Fruit fly (Drosophila melanogaster): Measurements from ENCODE around the gene CG2694.

The CG2694 gene

DNA sequence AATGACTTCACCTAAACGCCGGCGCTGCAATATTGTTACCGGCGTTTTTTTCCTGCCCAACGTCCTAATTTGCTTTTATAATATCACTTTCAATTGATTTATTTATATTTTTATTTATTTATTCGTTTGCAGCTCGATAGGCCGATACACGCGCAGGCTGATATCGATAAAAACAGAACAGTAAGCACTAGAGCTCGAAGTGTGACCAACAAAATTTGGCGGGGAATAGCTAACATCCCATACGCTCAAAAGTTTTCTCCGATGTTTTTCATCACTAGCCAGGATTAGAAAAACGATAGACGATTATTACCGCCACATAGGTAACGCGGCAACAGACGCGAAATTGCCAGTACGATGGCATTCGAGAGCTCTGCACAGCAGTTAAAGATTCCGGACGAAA lies at the start of gene CG2694, which contains the start of gene CG2685:
CG2694 (plus strand) TSS at position 304 of the 400 bp plus-strand sequence.
CG2685 (minus strand) TSS at position 185 of the 400 bp plus-strand sequence.
- TF ChIP-seq CG10348 (GFP tag; IDR thresholded peaks at IDR 0.05), result no peak
- no peak for TF ChIP-seq CG4496 (GFP tag; IDR thresholded peaks at IDR 0.05)
- no peak for TF ChIP-seq Ets98B (GFP tag; IDR thresholded peaks at IDR 0.05)
- TF ChIP-seq CG15710 (tag; optimal IDR thresholded peaks at IDR 0.05), result no peak

DNA sequence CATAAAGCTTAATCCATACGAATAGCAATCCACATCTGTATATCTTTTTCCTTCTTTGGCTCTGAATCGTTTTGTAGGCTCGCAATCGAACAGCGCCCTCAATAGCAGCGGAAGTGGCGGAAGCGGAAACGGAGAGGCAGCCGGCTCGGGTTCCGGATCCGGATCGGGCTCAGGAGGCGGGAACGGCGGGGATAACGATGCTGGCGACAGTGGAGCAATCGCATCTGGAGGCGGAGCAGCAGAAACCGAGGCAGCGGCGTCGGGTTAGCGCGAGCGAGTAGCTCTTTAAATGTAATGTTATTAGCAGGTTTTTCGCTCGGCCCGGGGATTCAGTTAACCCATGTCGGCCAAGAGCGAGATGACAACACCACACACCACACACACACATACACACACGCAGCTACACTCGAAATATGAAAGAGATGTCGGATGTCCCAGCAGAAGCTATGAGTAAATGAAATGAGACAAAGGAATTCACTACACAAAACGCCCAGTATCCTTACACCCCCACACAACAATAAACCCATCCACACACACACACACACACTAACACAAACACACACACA lies 36.8 kb upstream of the CG2694 start:
- TF ChIP-seq Ets98B (GFP tag; IDR thresholded peaks at IDR 0.05), result no peak
- no peak for TF ChIP-seq rn (GFP tag; IDR thresholded peaks at IDR 0.05)
- peak; percentile 59; the same call in 2 of the 3 replicates for TF ChIP-seq CG4496 (GFP tag; IDR thresholded peaks at IDR 0.05)
- no peak for TF ChIP-seq CG34367 (tag; optimal IDR thresholded peaks at IDR 0.05)
- no peak for TF ChIP-seq Pif1A (GFP tag; optimal IDR thresholded peaks at IDR 0.05)

DNA sequence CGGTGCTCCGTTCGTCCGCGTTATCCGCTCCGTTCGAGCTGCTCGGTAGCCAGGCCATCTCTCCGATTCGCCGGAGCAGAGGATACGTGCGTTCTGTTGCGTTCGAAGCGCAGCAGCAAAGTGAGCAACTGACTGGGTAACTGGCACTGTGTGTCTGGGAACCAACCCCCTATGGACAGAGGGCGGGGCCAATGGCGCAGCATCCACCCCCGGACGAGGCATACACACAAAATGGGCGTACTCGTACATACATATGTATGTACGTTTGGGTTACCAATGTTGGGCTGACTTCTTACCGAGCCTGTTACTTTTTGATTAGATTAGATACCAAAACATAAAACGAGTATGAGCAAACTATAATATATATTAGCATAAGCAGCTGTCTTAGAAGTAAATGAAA lies 32.3 kb upstream of the CG2694 start, which contains the start of gene HLH3B:
HLH3B (minus strand) TSS at position 123 of the 400 bp plus-strand sequence.
- no peak for TF ChIP-seq gl (tag; optimal IDR thresholded peaks at IDR 0.05)
- no peak for TF ChIP-seq CG8301 (tag; optimal IDR thresholded peaks at IDR 0.05)
- no peak for TF ChIP-seq CG8159 (tag; optimal IDR thresholded peaks at IDR 0.05)
- TF ChIP-seq Pif1A (GFP tag; optimal IDR thresholded peaks at IDR 0.05), result no peak
- TF ChIP-seq CG4496 (GFP tag; IDR thresholded peaks at IDR 0.05), result no peak

dm6 chrX:2682832-2683231 lies 31.0 kb upstream of the CG2694 start, which contains the start of gene CG2652:
Gene CG2652, minus strand, starts transcription at chrX:2682932.
- no peak for TF ChIP-seq CG10348 (GFP tag; IDR thresholded peaks at IDR 0.05)
- no peak for TF ChIP-seq CG12605 (GFP tag; IDR thresholded peaks at IDR 0.05)
- no peak for TF ChIP-seq CG17806 (tag; optimal IDR thresholded peaks at IDR 0.05)
- TF ChIP-seq gl (tag; optimal IDR thresholded peaks at IDR 0.05), result no peak
- no peak for TF ChIP-seq CG13204 (GFP tag; optimal IDR thresholded peaks at IDR 0.05)
- TF ChIP-seq Pif1A (GFP tag; optimal IDR thresholded peaks at IDR 0.05), result no peak
- no peak for TF ChIP-seq CG15710 (tag; optimal IDR thresholded peaks at IDR 0.05)
- no peak for TF ChIP-seq CG14655 (GFP tag; optimal IDR thresholded peaks at IDR 0.05)
- no peak for TF ChIP-seq D1 (tag; optimal IDR thresholded peaks at IDR 0.05)
- no peak for TF ChIP-seq CG8159 (tag; optimal IDR thresholded peaks at IDR 0.05)

- no peak for TF ChIP-seq Ets98B (GFP tag; IDR thresholded peaks at IDR 0.05)
- TF ChIP-seq CG10348 (GFP tag; IDR thresholded peaks at IDR 0.05), result no peak
- TF ChIP-seq EcR (GFP tag; optimal IDR thresholded peaks at IDR 0.05), result no peak
- no peak for TF ChIP-seq CG9948 (tag; optimal IDR thresholded peaks at IDR 0.05)
- no peak for TF ChIP-seq Pif1A (GFP tag; optimal IDR thresholded peaks at IDR 0.05)
- TF ChIP-seq CG13204 (GFP tag; optimal IDR thresholded peaks at IDR 0.05), result no peak
- no peak for TF ChIP-seq CG12605 (GFP tag; IDR thresholded peaks at IDR 0.05)
- TF ChIP-seq gl (tag; optimal IDR thresholded peaks at IDR 0.05), result no peak
- no peak for TF ChIP-seq Snoo (tag; optimal IDR thresholded peaks at IDR 0.05)
- TF ChIP-seq Pif1B (GFP tag; optimal IDR thresholded peaks at IDR 0.05), result no peak
- TF ChIP-seq D1 (tag; optimal IDR thresholded peaks at IDR 0.05), result no peak
- TF ChIP-seq CG32121 (GFP tag; IDR thresholded peaks at IDR 0.05), result no peak
- TF ChIP-seq CG8301 (tag; optimal IDR thresholded peaks at IDR 0.05), result no peak
- TF ChIP-seq CG8159 (tag; optimal IDR thresholded peaks at IDR 0.05), result no peak
- no peak for TF ChIP-seq CG4496 (GFP tag; IDR thresholded peaks at IDR 0.05)
- TF ChIP-seq CG17806 (tag; optimal IDR thresholded peaks at IDR 0.05), result no peak
- no peak for TF ChIP-seq fd96Ca (GFP tag; IDR thresholded peaks at IDR 0.05)
- TF ChIP-seq CG14655 (GFP tag; optimal IDR thresholded peaks at IDR 0.05), result no peak
- no peak for TF ChIP-seq rn (GFP tag; IDR thresholded peaks at IDR 0.05)
- no peak for TF ChIP-seq CG34367 (tag; optimal IDR thresholded peaks at IDR 0.05)
Observed at dm6 chrX:2683926-2684325, 30.0 kb upstream of the CG2694 start.

DNA sequence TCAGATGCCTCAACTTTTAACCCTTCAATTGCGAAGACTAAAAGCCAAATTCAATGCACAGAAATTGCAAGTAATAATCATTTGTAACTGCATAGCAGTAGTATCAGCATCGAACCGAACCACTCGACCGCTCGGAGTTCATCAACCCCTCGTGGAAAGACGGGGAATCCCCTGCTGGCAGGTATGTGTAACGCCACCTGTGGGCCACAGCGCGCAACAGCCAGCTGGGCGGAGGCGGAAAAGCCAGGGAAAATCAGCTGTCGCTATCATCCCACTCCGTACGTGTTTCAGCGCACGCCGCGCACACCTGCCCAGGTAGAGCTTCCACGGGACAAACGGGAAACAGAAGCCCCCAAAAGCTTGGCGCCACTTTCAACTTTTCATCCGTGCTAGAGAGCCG lies 29.4 kb upstream of the CG2694 start:
- TF ChIP-seq CG32121 (GFP tag; IDR thresholded peaks at IDR 0.05), result no peak
- TF ChIP-seq rn (GFP tag; IDR thresholded peaks at IDR 0.05), result no peak
- TF ChIP-seq CG17806 (tag; optimal IDR thresholded peaks at IDR 0.05), result no peak
- no peak for TF ChIP-seq CG14655 (GFP tag; optimal IDR thresholded peaks at IDR 0.05)
- peak; percentile 71 for TF ChIP-seq EcR (GFP tag; optimal IDR thresholded peaks at IDR 0.05)

- TF ChIP-seq Pif1A (GFP tag; optimal IDR thresholded peaks at IDR 0.05), result peak; percentile 8
- peak; percentile 3 for TF ChIP-seq CG8301 (tag; optimal IDR thresholded peaks at IDR 0.05)
- TF ChIP-seq CG32121 (GFP tag; IDR thresholded peaks at IDR 0.05), result peak; percentile 58
- TF ChIP-seq CG17806 (tag; optimal IDR thresholded peaks at IDR 0.05), result no peak
- no peak for TF ChIP-seq rn (GFP tag; IDR thresholded peaks at IDR 0.05)
Observed at dm6 chrX:2685022-2685421, 28.9 kb upstream of the CG2694 start.

DNA sequence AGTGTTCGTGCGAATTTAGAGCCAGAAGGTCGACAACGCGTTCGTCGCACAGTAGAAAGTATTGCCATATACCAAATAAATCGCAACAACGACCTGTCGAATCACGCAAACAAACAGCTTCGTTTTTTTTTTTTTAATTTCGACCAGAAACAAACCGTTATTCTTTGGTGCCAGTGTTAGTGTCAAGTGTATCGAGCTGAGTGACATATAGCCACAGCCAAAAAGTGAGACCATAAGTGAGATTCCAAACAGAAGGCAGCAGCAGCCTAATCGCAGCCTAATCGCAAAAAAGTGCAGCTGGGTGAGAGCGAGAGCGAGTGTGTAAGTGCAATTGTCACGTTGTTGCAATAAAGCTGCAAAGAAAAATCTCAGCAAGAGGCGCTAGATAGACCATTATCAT lies 28.3 kb upstream of the CG2694 start, which contains the start of gene per:
per (plus strand) TSS at position 1 of the 400 bp plus-strand sequence.
- TF ChIP-seq CG17806 (tag; optimal IDR thresholded peaks at IDR 0.05) (no peak), CG8159 (tag; optimal IDR thresholded peaks at IDR 0.05) (no peak), Pif1B (GFP tag; optimal IDR thresholded peaks at IDR 0.05) (no peak), CG32121 (GFP tag; IDR thresholded peaks at IDR 0.05) (no peak), gl (tag; optimal IDR thresholded peaks at IDR 0.05) (no peak), CG4496 (GFP tag; IDR thresholded peaks at IDR 0.05) (no peak), CG34367 (tag; optimal IDR thresholded peaks at IDR 0.05) (no peak), Ets98B (GFP tag; IDR thresholded peaks at IDR 0.05) (no peak), CG14655 (GFP tag; optimal IDR thresholded peaks at IDR 0.05) (no peak), rn (GFP tag; IDR thresholded peaks at IDR 0.05) (no peak)
